Worm (Caenorhabditis elegans) whole organism, midembryonic: ENCODE data around the gene msrp-6.

Source experiments
- cog-1 ChIP-seq: sonication (generic microtip); optimal IDR thresholded peaks from 2 replicates; lab custom pipeline; 2016; ENCODE audit warnings: missing genetic modification characterization, missing compliant biosample characterization
- flt-1 ChIP-seq: fragments of 200-800 bp; sonication (Bioruptor generic); IDR thresholded peaks from 2 replicates; pipeline ENCODE4 v1.3.6; 2022; ENCODE audit warnings: missing genetic modification characterization, missing compliant biosample characterization
- klf-2 ChIP-seq: fragments of 200-800 bp; sonication (Bioruptor generic); conservative IDR thresholded peaks from 2 replicates; pipeline ENCODE4 v1.3.6; 2022; ENCODE audit warnings: missing genetic modification reagents, missing genetic modification characterization, missing compliant biosample characterization
- med-1 ChIP-seq: sonication (generic microtip); optimal IDR thresholded peaks from 2 replicates; lab custom pipeline; 2017; ENCODE audit warnings: missing genetic modification characterization, mild to moderate bottlenecking, missing compliant biosample characterization, antibody characterized with exemption, missing genetic modification reagents; ENCODE audit not compliant: insufficient read depth
- ref-1 ChIP-seq: fragments of 200-800 bp; sonication (Bioruptor generic); conservative IDR thresholded peaks from 2 replicates; pipeline ENCODE4 v1.3.6; 2022; ENCODE audit warnings: missing genetic modification reagents, missing genetic modification characterization, missing compliant biosample characterization
- ztf-29 ChIP-seq: fragments of 200-800 bp; sonication (Bioruptor generic); IDR thresholded peaks from 2 replicates; pipeline ENCODE4 v1.3.6; 2022; ENCODE audit warnings: missing genetic modification reagents, missing genetic modification characterization, missing compliant biosample characterization

ce11 chrII:2640982-2641381 is 21.7 kb downstream of the msrp-6 start, which contains the start of gene F22E5.23:
- TF ChIP-seq flt-1 (no peak), ref-1 (no peak), med-1 (GFP tag; lab: Kevin White, UChicago) (no peak), klf-2 (GFP tag; lab: Robert Waterston, UW) (no peak), cog-1 (tag; lab: Kevin White, UChicago) (no peak), ztf-29 (no peak)
